Worm (Caenorhabditis elegans) whole organism, early embryonic: ENCODE measurements around the gene tba-7.

ENCODE experiments used
- B0310.2 ChIP-seq: sonication (generic microtip); optimal IDR thresholded peaks from 2 replicates; lab custom pipeline; 2016; ENCODE audit warnings: mild to moderate bottlenecking, missing genetic modification characterization, missing compliant biosample characterization
- F13C5.2 ChIP-seq: sonication (generic microtip); optimal IDR thresholded peaks from 2 replicates; lab custom pipeline; 2017; ENCODE audit warnings: mild to moderate bottlenecking, missing genetic modification characterization, inconsistent platforms, missing compliant biosample characterization
- aly-1 ChIP-seq: sonication (generic microtip); optimal IDR thresholded peaks from 2 replicates; lab custom pipeline; 2016; ENCODE audit warnings: missing genetic modification characterization, missing compliant biosample characterization
- ama-1 ChIP-seq: fragments of 150-350 bp; optimal IDR thresholded peaks from 2 replicates; lab custom pipeline; 2014
- ceh-13 ChIP-seq: fragments of 200-800 bp; sonication (Bioruptor generic); optimal IDR thresholded peaks from 2 replicates; lab custom pipeline; 2018; ENCODE audit warnings: mild to moderate bottlenecking, missing genetic modification characterization, missing compliant biosample characterization
- ceh-36 ChIP-seq: sonication (generic microtip); optimal IDR thresholded peaks from 2 replicates; lab custom pipeline; 2016; ENCODE audit warnings: missing genetic modification characterization, inconsistent platforms, missing compliant biosample characterization
- ets-7 ChIP-seq: sonication (generic microtip); optimal IDR thresholded peaks from 2 replicates; lab custom pipeline; 2016; ENCODE audit warnings: missing genotype, missing genetic modification characterization, missing compliant biosample characterization
- flt-1 ChIP-seq: fragments of 200-800 bp; sonication (Bioruptor generic); IDR thresholded peaks from 2 replicates; pipeline ENCODE4 v1.3.6; 2022; ENCODE audit warnings: missing genetic modification characterization, missing compliant biosample characterization
- hmbx-1 ChIP-seq: sonication (generic microtip); optimal IDR thresholded peaks from 2 replicates; lab custom pipeline; 2016; ENCODE audit warnings: mild to moderate bottlenecking, missing genetic modification characterization, missing compliant biosample characterization
- hmg-4 ChIP-seq: fragments of 200-800 bp; sonication (Bioruptor generic); optimal IDR thresholded peaks from 2 replicates; lab custom pipeline; 2018; ENCODE audit warnings: mild to moderate bottlenecking, missing genetic modification characterization, missing compliant biosample characterization
- hnd-1 ChIP-seq: sonication (generic microtip); optimal IDR thresholded peaks from 2 replicates; lab custom pipeline; 2016; ENCODE audit warnings: missing genetic modification characterization, missing compliant biosample characterization
- pes-1 ChIP-seq: fragments of 200-800 bp; sonication (Bioruptor generic); IDR thresholded peaks from 2 replicates; pipeline ENCODE4 v1.3.6; 2022; ENCODE audit warnings: missing genetic modification reagents, missing genetic modification characterization, missing compliant biosample characterization
- scrt-1 ChIP-seq: fragments of 200-800 bp; sonication (Bioruptor generic); IDR thresholded peaks from 2 replicates; pipeline ENCODE4 v1.3.6; 2022; ENCODE audit warnings: missing genetic modification characterization, missing compliant biosample characterization
- sea-1 ChIP-seq: fragments of 200-800 bp; sonication (Bioruptor generic); conservative IDR thresholded peaks from 2 replicates; pipeline ENCODE4 v1.3.6; 2022; ENCODE audit warnings: missing genetic modification characterization, missing compliant biosample characterization
- tbx-11 ChIP-seq: fragments of 200-800 bp; sonication (Bioruptor generic); IDR thresholded peaks from 2 replicates; pipeline ENCODE4 v1.3.6; 2022; ENCODE audit warnings: missing genetic modification characterization, missing compliant biosample characterization
- tbx-37 ChIP-seq: fragments of 200-800 bp; sonication (Bioruptor generic); conservative IDR thresholded peaks from 2 replicates; pipeline ENCODE4 v1.3.6; 2022; ENCODE audit warnings: missing genetic modification reagents, missing genetic modification characterization, missing compliant biosample characterization
- tra-4 ChIP-seq: sonication (generic microtip); optimal IDR thresholded peaks from 2 replicates; lab custom pipeline; 2017; ENCODE audit warnings: missing genetic modification characterization, missing compliant biosample characterization

The tba-7 gene

DNA sequence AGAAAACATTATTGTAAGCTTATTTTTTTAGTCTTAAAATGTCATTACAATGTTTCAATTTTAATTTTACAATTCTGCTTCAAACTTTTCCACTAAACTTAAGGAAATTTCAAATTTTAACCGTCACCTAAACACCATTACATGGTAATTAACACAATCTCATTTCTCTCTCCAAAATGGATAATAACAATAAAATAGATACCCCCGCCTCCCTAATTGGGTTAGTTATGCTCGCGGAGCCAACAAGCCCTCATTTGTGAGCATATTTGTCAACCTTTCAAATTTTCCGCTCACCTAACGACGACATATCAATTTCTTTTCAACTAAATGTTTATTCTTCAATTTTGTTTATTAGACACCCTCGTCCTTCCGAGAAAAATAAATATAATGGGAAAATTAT is 13.3 kb downstream of the tba-7 start:
- no peak for TF ChIP-seq sea-1 (GFP tag; lab: Robert Waterston, UW)
- TF ChIP-seq ama-1 (lab: Kevin White, UChicago): no peak
- no peak for TF ChIP-seq aly-1 (tag; lab: Kevin White, UChicago)
- no peak for TF ChIP-seq hnd-1 (tag; lab: Kevin White, UChicago)
- TF ChIP-seq flt-1 (GFP tag; lab: Robert Waterston, UW): no peak

- TF ChIP-seq ama-1 (lab: Kevin White, UChicago) (no peak), aly-1 (tag; lab: Kevin White, UChicago) (no peak), tbx-37 (no peak), tbx-11 (no peak), ceh-36 (no peak), tra-4 (tag; lab: Kevin White, UChicago) (no peak), scrt-1 (GFP tag; lab: Robert Waterston, UW) (no peak), ceh-13 (no peak), hmg-4 (no peak), sea-1 (GFP tag; lab: Robert Waterston, UW) (no peak), pes-1 (GFP tag; lab: Robert Waterston, UW) (no peak), flt-1 (GFP tag; lab: Robert Waterston, UW) (no peak), hmbx-1 (tag; lab: Kevin White, UChicago) (no peak), ets-7 (no peak)
These were observed 14.2 kb downstream of the tba-7 start for ce11 chrIII:11357418-11357817.

- no peak for TF ChIP-seq ama-1 (lab: Kevin White, UChicago)
- no peak for TF ChIP-seq ceh-13
- TF ChIP-seq aly-1 (tag; lab: Kevin White, UChicago): no peak
- no peak for TF ChIP-seq flt-1 (GFP tag; lab: Robert Waterston, UW)
- TF ChIP-seq tbx-37: no peak
- TF ChIP-seq B0310.2 (tag; lab: Kevin White, UChicago): no peak
- TF ChIP-seq hmbx-1 (tag; lab: Kevin White, UChicago): no peak
- no peak for TF ChIP-seq tbx-11
- TF ChIP-seq scrt-1 (GFP tag; lab: Robert Waterston, UW): no peak
- TF ChIP-seq tra-4 (tag; lab: Kevin White, UChicago): no peak
- no peak for TF ChIP-seq hmg-4
- no peak for TF ChIP-seq pes-1 (GFP tag; lab: Robert Waterston, UW)
- no peak for TF ChIP-seq sea-1 (GFP tag; lab: Robert Waterston, UW)
- TF ChIP-seq F13C5.2 (tag; lab: Kevin White, UChicago): no peak
- TF ChIP-seq ets-7: no peak
- TF ChIP-seq hnd-1 (tag; lab: Kevin White, UChicago): no peak
These were observed 15.7 kb downstream of the tba-7 start for ce11 chrIII:11355758-11356323.

DNA sequence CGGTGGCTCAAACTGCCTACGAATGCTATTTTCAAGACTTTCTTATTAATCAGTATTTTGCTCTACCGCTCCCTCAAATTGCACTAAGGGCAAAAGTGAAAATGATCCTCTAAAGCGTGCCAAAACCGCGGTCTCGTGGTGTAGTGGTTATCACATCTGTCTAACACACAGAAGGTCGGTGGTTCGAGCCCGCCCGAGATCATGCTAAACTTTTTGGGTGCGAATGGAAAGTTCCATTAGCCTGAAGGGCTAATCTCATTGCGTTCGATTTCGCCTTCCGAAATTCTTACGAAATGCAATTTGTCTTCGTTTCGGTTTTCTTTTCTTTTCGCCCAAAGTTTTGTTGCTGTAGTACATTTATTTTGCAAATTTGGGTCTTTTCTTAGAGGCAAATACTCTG is 18.1 kb downstream of the tba-7 start:
- TF ChIP-seq scrt-1 (GFP tag; lab: Robert Waterston, UW) (no peak), hmg-4 (no peak), hmbx-1 (tag; lab: Kevin White, UChicago) (no peak), hnd-1 (tag; lab: Kevin White, UChicago) (no peak), flt-1 (GFP tag; lab: Robert Waterston, UW) (0 out of 2 replicates have a peak, but pooled peaks have one; percentile 8), B0310.2 (tag; lab: Kevin White, UChicago) (no peak), F13C5.2 (tag; lab: Kevin White, UChicago) (no peak), tbx-11 (peak; percentile 17; the same call in 1 of the 2 replicates), tbx-37 (0 out of 2 replicates have a peak, but pooled peaks have one; percentile 41), ama-1 (lab: Kevin White, UChicago) (no peak), tra-4 (tag; lab: Kevin White, UChicago) (no peak), pes-1 (GFP tag; lab: Robert Waterston, UW) (peak; percentile 66; the same call in 1 of the 2 replicates)

DNA sequence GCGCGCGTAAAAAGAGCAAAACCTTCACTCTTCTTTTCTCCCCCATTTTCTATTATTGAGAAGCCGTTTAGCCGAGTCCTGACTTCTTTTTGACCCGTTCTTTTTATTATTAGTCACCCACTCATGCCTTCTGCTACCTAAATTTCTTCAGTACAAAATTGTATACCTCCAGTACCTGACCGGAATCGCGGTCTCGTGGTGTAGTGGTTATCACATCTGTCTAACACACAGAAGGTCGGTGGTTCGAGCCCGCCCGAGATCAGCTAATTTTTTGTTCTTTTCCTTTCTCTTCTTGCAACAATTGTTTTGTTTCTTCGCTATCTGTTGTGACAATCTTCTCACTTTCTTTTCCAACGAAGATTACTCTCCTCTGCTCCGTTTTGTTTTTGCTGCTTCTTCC is 18.7 kb downstream of the tba-7 start:
- TF ChIP-seq tbx-11: peak; percentile 57; the same call in 1 of the 2 replicates
- peak; percentile 45; the same call in 1 of the 2 replicates for TF ChIP-seq flt-1 (GFP tag; lab: Robert Waterston, UW)
- TF ChIP-seq hmbx-1 (tag; lab: Kevin White, UChicago): no peak
- peak; percentile 63 for TF ChIP-seq pes-1 (GFP tag; lab: Robert Waterston, UW)

ce11 chrIII:11350107-11350826 is 21.3 kb downstream of the tba-7 start:
- no peak for TF ChIP-seq sea-1 (GFP tag; lab: Robert Waterston, UW)
- TF ChIP-seq B0310.2 (tag; lab: Kevin White, UChicago): no peak
- no peak for TF ChIP-seq tbx-11
- TF ChIP-seq hnd-1 (tag; lab: Kevin White, UChicago): no peak
- TF ChIP-seq tra-4 (tag; lab: Kevin White, UChicago): no peak
- no peak for TF ChIP-seq ceh-13
- no peak for TF ChIP-seq pes-1 (GFP tag; lab: Robert Waterston, UW)
- no peak for TF ChIP-seq scrt-1 (GFP tag; lab: Robert Waterston, UW)
- no peak for TF ChIP-seq ceh-36
- no peak for TF ChIP-seq flt-1 (GFP tag; lab: Robert Waterston, UW)
- no peak for TF ChIP-seq hmbx-1 (tag; lab: Kevin White, UChicago)
- TF ChIP-seq ama-1 (lab: Kevin White, UChicago): no peak
- TF ChIP-seq hmg-4: no peak
- TF ChIP-seq ets-7: no peak
- TF ChIP-seq aly-1 (tag; lab: Kevin White, UChicago): no peak
- TF ChIP-seq tbx-37: no peak

DNA sequence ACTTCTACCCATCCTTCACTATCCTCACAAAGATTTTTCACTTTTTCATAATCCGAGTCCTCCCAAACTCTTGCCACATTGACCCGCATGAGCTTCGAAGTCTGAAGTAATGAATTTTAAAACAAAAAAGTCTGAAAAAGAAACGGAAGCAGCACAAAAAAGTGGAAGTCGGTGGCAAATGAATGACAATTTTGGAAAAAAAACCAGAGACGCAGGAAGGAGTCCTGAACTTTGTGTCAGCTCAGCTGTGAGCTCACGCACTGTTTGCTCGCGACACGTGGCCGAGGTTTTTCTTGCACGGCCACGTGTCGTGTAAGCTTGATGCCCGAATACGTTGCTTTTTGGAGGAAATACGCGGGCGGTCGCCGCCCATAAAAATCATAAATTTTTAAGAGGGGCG is 25.2 kb downstream of the tba-7 start, which contains the start of gene T28D6.7:
TSS of gene T28D6.7 (minus strand) at position 101 of the 400 bp plus-strand sequence.
- TF ChIP-seq ceh-36 (no peak), hnd-1 (tag; lab: Kevin White, UChicago) (no peak), ama-1 (lab: Kevin White, UChicago) (no peak), hmbx-1 (tag; lab: Kevin White, UChicago) (no peak), hmg-4 (no peak), pes-1 (GFP tag; lab: Robert Waterston, UW) (no peak), tra-4 (tag; lab: Kevin White, UChicago) (no peak)
